Worm (Caenorhabditis elegans): ENCODE measurements around the gene T05A7.13.

The T05A7.13 gene

ce11 chrII:4671692-4672091 is 10.5 kb upstream of the T05A7.13 start, which contains the start of gene T05A7.6:
T05A7.6 (minus strand) TSS chrII:4671792.
- TF ChIP-seq D2030.7 (GFP tag; IDR thresholded peaks at IDR 0.05): no peak
- no peak for TF ChIP-seq sdz-38 (tag; optimal IDR thresholded peaks at IDR 0.05)
- TF ChIP-seq snpc-1.3 (tag; optimal IDR thresholded peaks at IDR 0.05; ENCODE audit: insufficient read depth): no peak
- no peak for TF ChIP-seq die-1 (tag; optimal IDR thresholded peaks at IDR 0.05)
- TF ChIP-seq K12H6.12 (tag; optimal IDR thresholded peaks at IDR 0.05): no peak
- TF ChIP-seq B0019.2 (GFP tag; conservative IDR thresholded peaks at IDR 0.05): no peak
- no peak for TF ChIP-seq snpc-3.4 (tag; optimal IDR thresholded peaks at IDR 0.05)
- no peak for TF ChIP-seq nhr-90 (tag; optimal IDR thresholded peaks at IDR 0.05)
- TF ChIP-seq lin-54 (GFP tag; optimal IDR thresholded peaks at IDR 0.05): no peak
- TF ChIP-seq nhr-179 (tag; optimal IDR thresholded peaks at IDR 0.05): no peak
- no peak for TF ChIP-seq bed-1 (GFP tag; IDR thresholded peaks at IDR 0.05)
- TF ChIP-seq zim-3 (tag; optimal IDR thresholded peaks at IDR 0.05): no peak
- TF ChIP-seq ztf-26 (tag; optimal IDR thresholded peaks at IDR 0.05): no peak
- TF ChIP-seq zfh-2 (GFP tag; conservative IDR thresholded peaks at IDR 0.05): no peak
- no peak for TF ChIP-seq rpc-1 (optimal IDR thresholded peaks at IDR 0.05)
- no peak for TF ChIP-seq rpc-1 (tag; optimal IDR thresholded peaks at IDR 0.05)
- no peak for TF ChIP-seq ceh-79 (tag; optimal IDR thresholded peaks at IDR 0.05)
- no peak for TF ChIP-seq fkh-3 (tag; optimal IDR thresholded peaks at IDR 0.05)
- TF ChIP-seq F52B5.7 (tag; optimal IDR thresholded peaks at IDR 0.05): no peak

DNA sequence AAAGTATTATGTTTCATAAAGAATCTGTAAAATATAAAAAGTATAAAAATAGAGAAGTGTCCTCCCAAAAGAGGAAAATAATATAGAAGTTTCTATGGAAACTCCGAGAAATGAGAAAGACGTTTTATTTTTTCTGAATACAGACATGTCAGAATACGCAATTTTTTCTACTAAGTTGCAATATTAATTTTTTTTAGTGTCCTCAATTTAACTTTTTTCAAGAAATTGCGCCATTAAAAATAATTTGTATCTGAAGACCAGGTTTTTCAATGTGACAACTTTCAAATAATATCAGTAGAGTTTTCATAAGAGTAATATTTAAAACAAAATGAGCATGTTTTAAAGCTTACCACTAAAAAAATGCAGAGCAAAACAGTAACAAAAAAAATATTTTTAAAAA is 6.4 kb upstream of the T05A7.13 start, which contains the start of gene fut-5:
fut-5 (minus strand) TSS at position 101 of the 400 bp plus-strand sequence.
- TF ChIP-seq atf-7 (tag; optimal IDR thresholded peaks at IDR 0.05) (no peak), ccch-3 (GFP tag; optimal IDR thresholded peaks at IDR 0.05) (no peak), hsf-1 (GFP tag; IDR thresholded peaks at IDR 0.05) (no peak), zfh-2 (GFP tag; conservative IDR thresholded peaks at IDR 0.05) (no peak), dox-1 (GFP tag; IDR thresholded peaks at IDR 0.05) (no peak), nfya-2 (GFP tag; IDR thresholded peaks at IDR 0.05) (no peak), F23B12.7 (tag; optimal IDR thresholded peaks at IDR 0.05; ENCODE audit: insufficient read depth) (no peak), unc-62 (GFP tag; optimal IDR thresholded peaks at IDR 0.05) (no peak), D2030.7 (GFP tag; IDR thresholded peaks at IDR 0.05) (no peak)

- TF ChIP-seq Y67H2A.10 (GFP tag; conservative IDR thresholded peaks at IDR 0.05) (no peak), hlh-12 (tag; optimal IDR thresholded peaks at IDR 0.05) (no peak), let-607 (tag; optimal IDR thresholded peaks at IDR 0.05) (no peak), Y53F4B.3 (GFP tag; IDR thresholded peaks at IDR 0.05) (no peak)
These were observed 4.2 kb upstream of the T05A7.13 start, which contains the start of gene T05A7.11 for ce11 chrII:4665359-4665758. T05A7.11 (minus strand) TSS chrII:4665459.

- no peak for TF ChIP-seq atf-7 (tag; optimal IDR thresholded peaks at IDR 0.05)
- no peak for TF ChIP-seq ztf-28 (GFP tag; IDR thresholded peaks at IDR 0.05)
- no peak for TF ChIP-seq mcd-1 (GFP tag; IDR thresholded peaks at IDR 0.05)
- no peak for TF ChIP-seq Y95B8A.8 (GFP tag; IDR thresholded peaks at IDR 0.05)
These were observed 2.0 kb upstream of the T05A7.13 start, which contains the start of gene T05A7.12 for ce11 chrII:4663186-4663585. T05A7.12 (minus strand) TSS chrII:4663286.

DNA sequence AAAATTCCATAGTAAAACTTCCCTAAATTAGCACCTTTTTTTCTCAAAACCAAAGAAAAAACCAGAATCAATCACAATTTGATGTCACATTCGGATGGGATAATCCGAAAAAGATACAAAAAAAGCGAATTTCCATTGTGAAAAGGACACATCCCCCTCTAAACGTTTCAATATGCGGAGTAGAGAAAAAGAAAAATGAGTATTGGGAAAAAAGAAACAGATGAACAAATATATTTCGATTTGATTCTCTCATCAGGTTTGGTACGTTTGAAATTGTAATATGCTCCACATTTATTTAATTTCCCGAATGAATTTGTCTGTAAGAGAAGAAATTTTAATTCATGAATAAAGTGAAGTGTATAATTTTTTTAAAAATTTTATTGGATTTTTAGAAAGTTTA is 2.9 kb downstream of the T05A7.13 start:
- TF ChIP-seq mes-4 (tag; optimal IDR thresholded peaks at IDR 0.05) (no peak), nhr-179 (tag; optimal IDR thresholded peaks at IDR 0.05) (no peak), Y53F4B.3 (GFP tag; IDR thresholded peaks at IDR 0.05) (no peak), ekl-4 (GFP tag; IDR thresholded peaks at IDR 0.05) (no peak)
